Worm (Caenorhabditis elegans) whole organism, L4 larva: ENCODE measurements around the gene F12A10.6.
A peak's percentile ranks its signal among the peaks of the same experiment; 100 is the strongest.

Experiments
- D1046.2 ChIP-seq: fragments of 200-800 bp; sonication (Bioruptor generic); IDR thresholded peaks from 2 replicates; pipeline ENCODE4 v1.3.6; 2022; ENCODE audit warnings: missing genetic modification characterization, missing compliant biosample characterization
- T26A8.4 ChIP-seq: fragments of 200-800 bp; sonication (Bioruptor generic); IDR thresholded peaks from 2 replicates; pipeline ENCODE4 v1.3.6; 2022; ENCODE audit warnings: missing genetic modification characterization, missing compliant biosample characterization
- Y5F2A.4 ChIP-seq: fragments of 200-800 bp; sonication (Bioruptor generic); optimal IDR thresholded peaks from 2 replicates; lab custom pipeline; 2018; ENCODE audit warnings: mild to moderate bottlenecking, missing genetic modification characterization, missing compliant biosample characterization
- ZK546.5 ChIP-seq, 2 experiments: sonication (generic microtip); optimal IDR thresholded peaks; 2 replicates each; lab custom pipeline; 2017; ENCODE audit warnings: missing biosample characterization in 2 of 2, missing genetic modification characterization in 2 of 2
- aha-1 ChIP-seq: fragments of 150-350 bp; peaks from one replicate; lab custom pipeline; 2014; ENCODE audit warnings: missing biosample characterization, missing genetic modification characterization
- aly-2 ChIP-seq: sonication (generic microtip); optimal IDR thresholded peaks from 2 replicates; lab custom pipeline; 2018; ENCODE audit warnings: missing biosample characterization, missing genetic modification characterization
- arid-1 ChIP-seq: fragments of 200-800 bp; sonication (Bioruptor generic); conservative IDR thresholded peaks from 2 replicates; pipeline ENCODE4 v1.3.6; 2022; ENCODE audit warnings: missing genetic modification reagents, missing genetic modification characterization, missing compliant biosample characterization
- ceh-44 ChIP-seq: fragments of 200-800 bp; sonication (Bioruptor generic); IDR thresholded peaks from 2 replicates; pipeline ENCODE4 v1.3.6; 2022; ENCODE audit warnings: missing genetic modification reagents, missing genetic modification characterization, missing compliant biosample characterization
- ces-1 ChIP-seq: fragments of 150-350 bp; sonication (generic microtip); optimal IDR thresholded peaks from 4 replicates; lab custom pipeline; 2014; ENCODE audit warnings: missing biosample characterization, missing genetic modification reagents, missing genetic modification characterization
- ctbp-1 ChIP-seq: fragments of 200-800 bp; sonication (Bioruptor generic); IDR thresholded peaks from 2 replicates; pipeline ENCODE4 v1.3.6; 2022; ENCODE audit warnings: missing genetic modification reagents, missing genetic modification characterization, missing compliant biosample characterization
- daf-12 ChIP-seq: fragments of 150-350 bp; optimal IDR thresholded peaks from 2 replicates; lab custom pipeline; 2014; ENCODE audit warnings: missing biosample characterization, missing genetic modification reagents, missing genetic modification characterization
- daf-16 ChIP-seq, 3 experiments: sonication (generic microtip); optimal IDR thresholded peaks; 2 replicates each; lab custom pipeline; 2016 to 2017; ENCODE audit warnings: missing genetic modification characterization in 3 of 3, missing genetic modification reagents in 3 of 3, mild to moderate bottlenecking in 2 of 3, missing compliant biosample characterization in 2 of 3, missing biosample characterization in 1 of 3, moderate library complexity in 1 of 3
- dmd-8 ChIP-seq: fragments of 200-800 bp; sonication (Bioruptor generic); IDR thresholded peaks from 2 replicates; pipeline ENCODE4 v1.3.6; 2022; ENCODE audit warnings: missing genetic modification characterization, missing compliant biosample characterization
- dmd-9 ChIP-seq: fragments of 200-800 bp; sonication (Bioruptor generic); IDR thresholded peaks from 2 replicates; pipeline ENCODE4 v1.3.6; 2022; ENCODE audit warnings: missing genetic modification reagents, missing genetic modification characterization, missing compliant biosample characterization
- duxl-1 ChIP-seq: sonication (generic microtip); optimal IDR thresholded peaks from 2 replicates; lab custom pipeline; 2016; ENCODE audit warnings: mild to moderate bottlenecking, missing genetic modification characterization, moderate library complexity, missing compliant biosample characterization; ENCODE audit not compliant: poor library complexity
- dve-1 ChIP-seq: sonication (generic microtip); optimal IDR thresholded peaks from 2 replicates; lab custom pipeline; 2017; ENCODE audit warnings: antibody characterized with exemption, mild to moderate bottlenecking, missing genetic modification characterization, missing compliant biosample characterization; ENCODE audit not compliant: insufficient read depth
- egl-27 ChIP-seq: sonication (generic microtip); optimal IDR thresholded peaks from 3 replicates; lab custom pipeline; 2017; ENCODE audit warnings: missing biosample characterization, missing genetic modification reagents, missing genetic modification characterization
- hif-1 ChIP-seq, 2 experiments: sonication (generic microtip); optimal IDR thresholded peaks; 2 replicates each; lab custom pipeline; 2016 to 2017; ENCODE audit warnings: missing compliant biosample characterization in 2 of 2, missing genetic modification characterization in 2 of 2, missing genetic modification reagents in 2 of 2, missing genotype in 2 of 2, mild to moderate bottlenecking in 1 of 2
- hlh-11 ChIP-seq: fragments of 200-800 bp; sonication (Bioruptor generic); optimal IDR thresholded peaks from 2 replicates; lab custom pipeline; 2018; ENCODE audit warnings: mild to moderate bottlenecking, missing genetic modification characterization, missing compliant biosample characterization
- hlh-30 ChIP-seq: sonication (generic microtip); optimal IDR thresholded peaks from 2 replicates; lab custom pipeline; 2017; ENCODE audit warnings: antibody characterized with exemption, mild to moderate bottlenecking, missing genetic modification characterization, missing compliant biosample characterization; ENCODE audit not compliant: insufficient read depth
- hmg-1.1 ChIP-seq: fragments of 200-800 bp; sonication (Bioruptor generic); IDR thresholded peaks from 2 replicates; pipeline ENCODE4 v1.3.6; 2022; ENCODE audit warnings: missing genetic modification reagents, missing genetic modification characterization, missing compliant biosample characterization
- jun-1 ChIP-seq: fragments of 150-350 bp; optimal IDR thresholded peaks from 2 replicates; lab custom pipeline; 2014; ENCODE audit warnings: missing biosample characterization, missing genetic modification reagents, missing genetic modification characterization
- lin-1 ChIP-seq: fragments of 200-800 bp; sonication (Bioruptor generic); IDR thresholded peaks from 2 replicates; pipeline ENCODE4 v1.3.6; 2022; ENCODE audit warnings: missing genetic modification reagents, missing genetic modification characterization, missing compliant biosample characterization
- lin-13 ChIP-seq: fragments of 150-350 bp; optimal IDR thresholded peaks from 2 replicates; lab custom pipeline; 2014; ENCODE audit warnings: missing biosample characterization, missing genetic modification reagents, missing genetic modification characterization
- lin-15B ChIP-seq: fragments of 150-350 bp; sonication (generic microtip); optimal IDR thresholded peaks from 3 replicates; lab custom pipeline; 2014; ENCODE audit warnings: missing biosample characterization, missing genetic modification characterization
- lin-29 ChIP-seq: fragments of 200-800 bp; sonication (Bioruptor generic); IDR thresholded peaks from 2 replicates; pipeline ENCODE4 v1.3.6; 2022; ENCODE audit warnings: missing genetic modification reagents, missing genetic modification characterization, missing compliant biosample characterization
- lin-38 ChIP-seq: fragments of 200-800 bp; sonication (Bioruptor generic); IDR thresholded peaks from 2 replicates; pipeline ENCODE4 v1.3.6; 2022; ENCODE audit warnings: missing genetic modification reagents, missing genetic modification characterization, missing compliant biosample characterization
- lin-39 ChIP-seq: fragments of 150-350 bp; optimal IDR thresholded peaks from 2 replicates; lab custom pipeline; 2014; ENCODE audit warnings: missing biosample characterization, missing genetic modification reagents, missing genetic modification characterization
- mdl-1 ChIP-seq, 2 experiments: fragments of 150-350 bp in 1 of 2; sonication (generic microtip) in 1 of 2; optimal IDR thresholded peaks; 2 replicates each; lab custom pipeline; 2014 to 2017; ENCODE audit warnings: missing biosample characterization in 2 of 2, missing genetic modification characterization in 2 of 2
- mdt-29 ChIP-seq: fragments of 200-800 bp; sonication (Bioruptor generic); IDR thresholded peaks from 2 replicates; pipeline ENCODE4 v1.3.6; 2022; ENCODE audit warnings: missing genetic modification reagents, missing genetic modification characterization, missing compliant biosample characterization
- mep-1 ChIP-seq: fragments of 150-350 bp; sonication (generic microtip); optimal IDR thresholded peaks from 3 replicates; lab custom pipeline; 2014; ENCODE audit warnings: missing biosample characterization, missing genetic modification characterization
- mes-2 ChIP-seq: sonication (generic microtip); optimal IDR thresholded peaks from 2 replicates; lab custom pipeline; 2016; ENCODE audit warnings: missing genotype, mild to moderate bottlenecking, missing genetic modification characterization, missing compliant biosample characterization; ENCODE audit not compliant: poor library complexity, severe bottlenecking
- nhr-11 ChIP-seq: fragments of 150-350 bp; optimal IDR thresholded peaks from 2 replicates; lab custom pipeline; 2014; ENCODE audit warnings: missing biosample characterization, missing genetic modification characterization
- nhr-111 ChIP-seq: fragments of 200-800 bp; sonication (Bioruptor generic); optimal IDR thresholded peaks from 2 replicates; lab custom pipeline; 2018; ENCODE audit warnings: mild to moderate bottlenecking, missing genetic modification characterization, missing compliant biosample characterization
- nhr-28 ChIP-seq: fragments of 150-350 bp; optimal IDR thresholded peaks from 2 replicates; lab custom pipeline; 2014; ENCODE audit warnings: missing biosample characterization, missing genetic modification characterization
- nhr-41 ChIP-seq: fragments of 200-800 bp; sonication (Bioruptor generic); IDR thresholded peaks from 2 replicates; pipeline ENCODE4 v1.3.6; 2022; ENCODE audit warnings: missing genetic modification reagents, missing genetic modification characterization, missing compliant biosample characterization
- nhr-48 ChIP-seq: sonication (generic microtip); optimal IDR thresholded peaks from 2 replicates; lab custom pipeline; 2016; ENCODE audit warnings: mild to moderate bottlenecking, missing genetic modification characterization, missing compliant biosample characterization
- nhr-77 ChIP-seq: fragments of 150-350 bp; optimal IDR thresholded peaks from 2 replicates; lab custom pipeline; 2014; ENCODE audit warnings: missing biosample characterization, missing genetic modification characterization
- pha-4 ChIP-seq, 2 experiments: fragments of 150-350 bp in 1 of 2; fragments of 200-800 bp in 1 of 2; sonication (Bioruptor generic) in 1 of 2; IDR thresholded peaks in 1 of 2; optimal IDR thresholded peaks in 1 of 2; 2 replicates each; pipeline versions ENCODE4 v1.3.6 to Lab custom; 2014 to 2022; ENCODE audit warnings: missing genetic modification characterization in 2 of 2, missing genetic modification reagents in 2 of 2, missing biosample characterization in 1 of 2, missing compliant biosample characterization in 1 of 2
- pqm-1 ChIP-seq: sonication (generic microtip); optimal IDR thresholded peaks from 2 replicates; lab custom pipeline; 2017; ENCODE audit warnings: missing biosample characterization, missing genetic modification characterization
- rbr-2 ChIP-seq: sonication (generic microtip); optimal IDR thresholded peaks from 2 replicates; lab custom pipeline; 2016; ENCODE audit warnings: missing genotype, missing genetic modification characterization, missing compliant biosample characterization
- saeg-2 ChIP-seq: fragments of 200-800 bp; sonication (Bioruptor generic); IDR thresholded peaks from 2 replicates; pipeline ENCODE4 v1.3.6; 2022; ENCODE audit warnings: missing genetic modification reagents, missing genetic modification characterization, missing compliant biosample characterization
- set-16 ChIP-seq: fragments of 200-800 bp; sonication (Bioruptor generic); IDR thresholded peaks from 2 replicates; pipeline ENCODE4 v1.3.6; 2022; ENCODE audit warnings: missing genetic modification reagents, missing genetic modification characterization, missing compliant biosample characterization
- snpc-1.2 ChIP-seq: fragments of 200-800 bp; sonication (Bioruptor generic); IDR thresholded peaks from 2 replicates; pipeline ENCODE4 v1.3.6; 2022; ENCODE audit warnings: missing genetic modification reagents, missing genetic modification characterization, missing compliant biosample characterization
- spr-1 ChIP-seq: sonication (generic microtip); optimal IDR thresholded peaks from 2 replicates; lab custom pipeline; 2016; ENCODE audit warnings: mild to moderate bottlenecking, missing genetic modification characterization, missing compliant biosample characterization
- spr-3 ChIP-seq: fragments of 200-800 bp; sonication (Bioruptor generic); optimal IDR thresholded peaks from 2 replicates; lab custom pipeline; 2018; ENCODE audit warnings: mild to moderate bottlenecking, missing genetic modification characterization, missing compliant biosample characterization
- tra-1 ChIP-seq: fragments of 200-800 bp; sonication (Bioruptor generic); IDR thresholded peaks from 2 replicates; pipeline ENCODE4 v1.3.6; 2022; ENCODE audit warnings: missing genetic modification reagents, missing genetic modification characterization, missing compliant biosample characterization
- unc-39 ChIP-seq: sonication (generic microtip); optimal IDR thresholded peaks from 2 replicates; lab custom pipeline; 2017; ENCODE audit warnings: missing biosample characterization, missing genetic modification characterization
- unc-62 ChIP-seq, 3 experiments: fragments of 150-350 bp in 1 of 3; sonication (generic microtip); optimal IDR thresholded peaks in 2 of 3; peaks in 1 of 3; 1 replicate in 1 of 3; 2 replicates in 2 of 3; lab custom pipeline; 2014 to 2017; ENCODE audit warnings: missing biosample characterization in 3 of 3, missing genetic modification characterization in 3 of 3, missing genetic modification reagents in 3 of 3, missing genotype in 1 of 3
- ztf-7 ChIP-seq: fragments of 150-350 bp; optimal IDR thresholded peaks from 2 replicates; lab custom pipeline; 2014; ENCODE audit warnings: missing biosample characterization, missing genetic modification characterization

Gene F12A10.6

DNA sequence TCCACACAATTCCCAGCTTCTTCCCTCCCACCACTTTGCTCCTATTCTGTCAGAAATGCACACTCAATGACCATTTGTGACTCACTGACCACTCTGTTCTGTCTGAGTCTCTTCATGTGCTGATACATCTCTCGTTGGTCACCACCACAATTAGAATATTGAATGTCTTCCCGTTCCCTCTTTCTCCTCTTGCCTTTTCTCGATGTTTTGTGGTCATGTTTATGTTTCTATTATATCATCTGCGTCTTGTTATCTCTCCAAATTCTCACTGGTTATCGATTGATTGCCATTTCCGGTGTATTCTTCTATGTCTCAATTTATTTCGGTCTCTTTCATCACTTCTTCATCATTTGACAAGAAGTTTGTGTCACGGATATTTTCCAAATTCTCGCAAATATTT is 33.4 kb downstream of the F12A10.6 start:
- TF ChIP-seq tra-1, result no peak
- no peak for TF ChIP-seq aly-2 (tag; lab: Kevin White, UChicago)
- no peak for TF ChIP-seq pha-4 (GFP tag; IDR thresholded peaks at IDR 0.05; lab: Robert Waterston, UW)
- TF ChIP-seq pha-4 (tag; optimal IDR thresholded peaks at IDR 0.05; lab: Kevin White, UChicago), result peak; percentile 20
- TF ChIP-seq mdl-1 (tag; optimal IDR thresholded peaks at IDR 0.05; lab: Kevin White, UChicago), result no peak
- no peak for TF ChIP-seq unc-39 (tag; lab: Kevin White, UChicago)
- peak; percentile 64 for TF ChIP-seq hlh-11 (tag; lab: Kevin White, UChicago)
- peak in 1 of 2 experiments; percentile 75 for TF ChIP-seq unc-62 (GFP tag; optimal IDR thresholded peaks at IDR 0.05 in 1 of 2; lab: Kevin White, UChicago)
- TF ChIP-seq unc-62 (tag; optimal IDR thresholded peaks at IDR 0.05; lab: Kevin White, UChicago), result no peak
- TF ChIP-seq nhr-28, result peak; percentile 33
- TF ChIP-seq duxl-1 (tag; lab: Kevin White, UChicago), result no peak
- TF ChIP-seq spr-3 (GFP tag; lab: Kevin White, UChicago), result no peak
- TF ChIP-seq lin-38, result no peak
- TF ChIP-seq hif-1 (tag; optimal IDR thresholded peaks at IDR 0.05; lab: Kevin White, UChicago), result no peak
- peak; percentile 29 for TF ChIP-seq mep-1 (tag; lab: Kevin White, UChicago)
- TF ChIP-seq mes-2 (tag; lab: Kevin White, UChicago), result peak; percentile 45
- no peak for TF ChIP-seq jun-1 (tag; lab: Kevin White, UChicago)
- no peak for TF ChIP-seq Y5F2A.4 (GFP tag; lab: Kevin White, UChicago)
- no peak for TF ChIP-seq saeg-2
- TF ChIP-seq lin-1 (GFP tag; lab: Robert Waterston, UW), result no peak
- TF ChIP-seq aha-1 (tag; lab: Kevin White, UChicago), result peak; percentile 6
- TF ChIP-seq daf-12, result no peak
- no peak for TF ChIP-seq T26A8.4 (GFP tag; lab: Robert Waterston, UW)
- peak; percentile 38 for TF ChIP-seq dve-1 (tag; lab: Kevin White, UChicago)
- TF ChIP-seq hmg-1.1 (GFP tag; lab: Robert Waterston, UW), result peak; percentile 30; the same call in 1 of the 2 replicates
- no peak for TF ChIP-seq spr-1 (tag; lab: Kevin White, UChicago)
- no peak for TF ChIP-seq nhr-41 (GFP tag; lab: Robert Waterston, UW)
- no peak for TF ChIP-seq ces-1 (GFP tag; lab: Kevin White, UChicago)
- TF ChIP-seq ZK546.5 (tag; optimal IDR thresholded peaks at IDR 0.05; lab: Kevin White, UChicago), result no peak
- TF ChIP-seq D1046.2 (GFP tag; lab: Robert Waterston, UW), result no peak
- TF ChIP-seq pqm-1, result no peak
- TF ChIP-seq daf-16 (GFP tag; optimal IDR thresholded peaks at IDR 0.05; lab: Kevin White, UChicago), result no peak
- peak; percentile 58 for TF ChIP-seq daf-16 (tag; optimal IDR thresholded peaks at IDR 0.05; lab: Kevin White, UChicago)
- TF ChIP-seq nhr-48 (tag; lab: Kevin White, UChicago), result no peak
- TF ChIP-seq dmd-8, result no peak
- TF ChIP-seq rbr-2, result no peak
- no peak for TF ChIP-seq ctbp-1 (GFP tag; lab: Robert Waterston, UW)
- TF ChIP-seq lin-39, result no peak
- TF ChIP-seq arid-1 (GFP tag; lab: Robert Waterston, UW), result no peak
- TF ChIP-seq nhr-11 (tag; lab: Kevin White, UChicago), result no peak
- TF ChIP-seq snpc-1.2 (GFP tag; lab: Robert Waterston, UW), result no peak
- no peak for TF ChIP-seq lin-13 (GFP tag; lab: Kevin White, UChicago)
- TF ChIP-seq mdt-29 (GFP tag; lab: Robert Waterston, UW), result no peak
- no peak for TF ChIP-seq ztf-7
- TF ChIP-seq nhr-77 (tag; lab: Kevin White, UChicago), result no peak
- TF ChIP-seq nhr-111 (GFP tag; lab: Kevin White, UChicago), result no peak
- no peak for TF ChIP-seq lin-15B (tag; lab: Kevin White, UChicago)
- no peak for TF ChIP-seq set-16
- TF ChIP-seq dmd-9 (GFP tag; lab: Robert Waterston, UW), result no peak
- no peak for TF ChIP-seq ceh-44 (GFP tag; lab: Robert Waterston, UW)
- no peak for TF ChIP-seq lin-29
- TF ChIP-seq egl-27, result no peak
- TF ChIP-seq hlh-30 (tag; lab: Kevin White, UChicago), result peak; percentile 14
